Worm (Caenorhabditis elegans): Measurements from ENCODE around the gene chil-18.

ce11 chrII:9398370-9398901, 49.6 kb upstream of the chil-18 start, which contains the start of the genes Y51B9A.14 and Y51B9A.8:
- TF ChIP-seq klf-2 (GFP tag; conservative IDR thresholded peaks at IDR 0.05) (no peak), ztf-29 (GFP tag; IDR thresholded peaks at IDR 0.05) (no peak), tab-1 (GFP tag; IDR thresholded peaks at IDR 0.05) (no peak), T22C8.4 (GFP tag; IDR thresholded peaks at IDR 0.05) (no peak), cog-1 (tag; optimal IDR thresholded peaks at IDR 0.05) (no peak), ref-1 (GFP tag; conservative IDR thresholded peaks at IDR 0.05) (no peak), med-1 (GFP tag; optimal IDR thresholded peaks at IDR 0.05; ENCODE audit: insufficient read depth) (no peak), flt-1 (GFP tag; IDR thresholded peaks at IDR 0.05) (no peak), ztf-23 (GFP tag; IDR thresholded peaks at IDR 0.05) (no peak)

Data from whole organism, midembryonic.